Fruit fly (Drosophila melanogaster) whole organism, wandering third instar larva: Measurements from ENCODE around the gene CG11307.

ENCODE experiments used
- Dfd ChIP-seq: fragments of >200 bp; optimal IDR thresholded peaks from 2 replicates; lab custom pipeline; 2017; ENCODE audit warnings: missing biosample characterization, missing genetic modification characterization
- br ChIP-seq: fragments of 200-800 bp; sonication (Bioruptor generic); optimal IDR thresholded peaks from 2 replicates; lab custom pipeline; 2016; ENCODE audit warnings: missing biosample characterization, missing genetic modification characterization
- h ChIP-seq: fragments of 200-800 bp; sonication (Bioruptor generic); optimal IDR thresholded peaks from 3 replicates; lab custom pipeline; 2016; ENCODE audit warnings: missing biosample characterization, mild to moderate bottlenecking, missing genetic modification characterization

DNA sequence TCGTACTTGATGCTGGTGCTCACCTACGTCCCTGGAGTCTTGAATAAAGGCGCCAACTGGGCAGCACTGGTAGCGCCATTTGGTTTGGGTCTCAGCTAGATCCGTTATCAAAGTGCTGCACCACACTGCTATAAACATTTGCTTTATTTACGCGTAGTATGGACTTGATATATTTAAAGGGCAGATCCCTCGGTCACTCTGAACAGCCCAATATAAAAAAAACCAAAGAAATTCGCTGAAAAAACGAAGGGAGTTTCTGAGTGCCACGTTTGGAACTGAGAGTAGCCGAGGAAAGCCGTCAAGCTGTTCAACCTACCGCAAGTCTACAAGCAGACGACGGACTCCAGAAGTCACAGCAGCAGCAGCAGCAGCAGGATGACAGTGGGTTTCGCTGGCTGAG is 23.4 kb downstream of the CG11307 start, which contains the start of gene Atox1:
- TF ChIP-seq h (peak; percentile 15), br (GFP tag; lab: Kevin White, UChicago) (no peak), Dfd (no peak)
